Worm (Caenorhabditis elegans): ENCODE data around the gene ddx-23.

Gene ddx-23

ce11 chrIII:5874263-5874662 lies 21.2 kb upstream of the ddx-23 start (continued):
- TF ChIP-seq egrh-3 (GFP tag; IDR thresholded peaks at IDR 0.05) (no peak), lag-1 (GFP tag; IDR thresholded peaks at IDR 0.05) (no peak), ceh-79 (tag; optimal IDR thresholded peaks at IDR 0.05) (no peak), mxl-1 (tag; optimal IDR thresholded peaks at IDR 0.05) (no peak), F23B12.7 (tag; optimal IDR thresholded peaks at IDR 0.05; ENCODE audit: insufficient read depth) (no peak), tbx-9 (tag; optimal IDR thresholded peaks at IDR 0.05; ENCODE audit: borderline replicate concordance) (no peak), ztf-3 (GFP tag; optimal IDR thresholded peaks at IDR 0.05) (no peak), nhr-179 (tag; optimal IDR thresholded peaks at IDR 0.05) (no peak), mcd-1 (GFP tag; IDR thresholded peaks at IDR 0.05) (no peak), lir-1 (GFP tag; conservative IDR thresholded peaks at IDR 0.05) (no peak), D2030.7 (GFP tag; IDR thresholded peaks at IDR 0.05) (no peak), gei-17 (GFP tag; optimal IDR thresholded peaks at IDR 0.05) (no peak), mel-28 (tag; optimal IDR thresholded peaks at IDR 0.05; ENCODE audit: borderline replicate concordance) (no peak), aptf-2 (GFP tag; conservative IDR thresholded peaks at IDR 0.05) (no peak), let-526 (GFP tag; IDR thresholded peaks at IDR 0.05) (no peak), hmg-20 (GFP tag; IDR thresholded peaks at IDR 0.05) (no peak), ztf-6 (GFP tag; IDR thresholded peaks at IDR 0.05) (no peak), lin-26 (GFP tag; IDR thresholded peaks at IDR 0.05) (peak; percentile 73; the same call in 1 of the 2 replicates), nhr-120 (GFP tag; IDR thresholded peaks at IDR 0.05) (no peak), lin-35 (GFP tag; optimal IDR thresholded peaks at IDR 0.05) (peak in 1 of 3 experiments; percentile 56), ztf-28 (GFP tag; IDR thresholded peaks at IDR 0.05) (no peak), Y53G8AR.9 (GFP tag; conservative IDR thresholded peaks at IDR 0.05) (peak; percentile 74), F57C9.4 (tag; optimal IDR thresholded peaks at IDR 0.05) (no peak), bed-1 (GFP tag; IDR thresholded peaks at IDR 0.05) (no peak), him-1 (tag; optimal IDR thresholded peaks at IDR 0.05) (no peak), T26A5.8 (tag; optimal IDR thresholded peaks at IDR 0.05) (no peak), athp-1 (tag; optimal IDR thresholded peaks at IDR 0.05) (no peak), die-1 (tag; optimal IDR thresholded peaks at IDR 0.05) (no peak), F22D6.2 (tag; optimal IDR thresholded peaks at IDR 0.05) (no peak), pha-4 (tag; optimal IDR thresholded peaks at IDR 0.05) (no peak), zim-3 (tag; optimal IDR thresholded peaks at IDR 0.05) (no peak), egl-18 (GFP tag; IDR thresholded peaks at IDR 0.05) (no peak), C06A6.2 (GFP tag; conservative IDR thresholded peaks at IDR 0.05) (no peak), snpc-1.1 (tag; optimal IDR thresholded peaks at IDR 0.05; ENCODE audit: insufficient read depth) (no peak), madf-6 (GFP tag; IDR thresholded peaks at IDR 0.05) (peak; percentile 11; the same call in 1 of the 2 replicates), mes-4 (tag; optimal IDR thresholded peaks at IDR 0.05) (no peak), lin-54 (GFP tag; optimal IDR thresholded peaks at IDR 0.05) (peak; percentile 19), ztf-26 (tag; optimal IDR thresholded peaks at IDR 0.05) (no peak), C17E4.6 (GFP tag; IDR thresholded peaks at IDR 0.05) (no peak), efl-1 (GFP tag; optimal IDR thresholded peaks at IDR 0.05) (no peak), atf-7 (tag; optimal IDR thresholded peaks at IDR 0.05) (peak; percentile 37), let-607 (tag; optimal IDR thresholded peaks at IDR 0.05) (peak in 1 of 2 experiments; percentile 58), Y56A3A.18 (GFP tag; IDR thresholded peaks at IDR 0.05) (no peak), ccch-3 (GFP tag; optimal IDR thresholded peaks at IDR 0.05) (no peak), sdz-38 (tag; optimal IDR thresholded peaks at IDR 0.05) (peak; percentile 12), nhr-27 (tag; optimal IDR thresholded peaks at IDR 0.05) (no peak), egl-44 (GFP tag; IDR thresholded peaks at IDR 0.05) (no peak), sea-2 (GFP tag; IDR thresholded peaks at IDR 0.05) (no peak), ceh-27 (GFP tag; optimal IDR thresholded peaks at IDR 0.05) (no peak), ZK185.1 (tag; optimal IDR thresholded peaks at IDR 0.05; ENCODE audit: poor library complexity, severe bottlenecking) (peak; percentile 42)

Measured in whole organism, young adult.